Worm (Caenorhabditis elegans) whole organism, midembryonic: ENCODE data around the gene rabr-3.

ENCODE experiments used
- T22C8.4 ChIP-seq: fragments of 200-800 bp; sonication (Bioruptor generic); IDR thresholded peaks from 2 replicates; pipeline ENCODE4 v1.3.6; 2022; ENCODE audit warnings: missing genetic modification characterization, missing compliant biosample characterization
- cog-1 ChIP-seq: sonication (generic microtip); optimal IDR thresholded peaks from 2 replicates; lab custom pipeline; 2016; ENCODE audit warnings: missing genetic modification characterization, missing compliant biosample characterization
- flt-1 ChIP-seq: fragments of 200-800 bp; sonication (Bioruptor generic); IDR thresholded peaks from 2 replicates; pipeline ENCODE4 v1.3.6; 2022; ENCODE audit warnings: missing genetic modification characterization, missing compliant biosample characterization
- klf-2 ChIP-seq: fragments of 200-800 bp; sonication (Bioruptor generic); conservative IDR thresholded peaks from 2 replicates; pipeline ENCODE4 v1.3.6; 2022; ENCODE audit warnings: missing genetic modification reagents, missing genetic modification characterization, missing compliant biosample characterization
- med-1 ChIP-seq: sonication (generic microtip); optimal IDR thresholded peaks from 2 replicates; lab custom pipeline; 2017; ENCODE audit warnings: missing genetic modification characterization, mild to moderate bottlenecking, missing compliant biosample characterization, antibody characterized with exemption, missing genetic modification reagents; ENCODE audit not compliant: insufficient read depth
- ref-1 ChIP-seq: fragments of 200-800 bp; sonication (Bioruptor generic); conservative IDR thresholded peaks from 2 replicates; pipeline ENCODE4 v1.3.6; 2022; ENCODE audit warnings: missing genetic modification reagents, missing genetic modification characterization, missing compliant biosample characterization
- tab-1 ChIP-seq: fragments of 200-800 bp; sonication (Bioruptor generic); IDR thresholded peaks from 2 replicates; pipeline ENCODE4 v1.3.6; 2022; ENCODE audit warnings: missing genetic modification characterization, missing compliant biosample characterization
- ztf-23 ChIP-seq: fragments of 200-800 bp; sonication (Bioruptor generic); IDR thresholded peaks from 2 replicates; pipeline ENCODE4 v1.3.6; 2022; ENCODE audit warnings: missing genetic modification reagents, missing genetic modification characterization, missing compliant biosample characterization
- ztf-29 ChIP-seq: fragments of 200-800 bp; sonication (Bioruptor generic); IDR thresholded peaks from 2 replicates; pipeline ENCODE4 v1.3.6; 2022; ENCODE audit warnings: missing genetic modification reagents, missing genetic modification characterization, missing compliant biosample characterization

The rabr-3 gene

DNA sequence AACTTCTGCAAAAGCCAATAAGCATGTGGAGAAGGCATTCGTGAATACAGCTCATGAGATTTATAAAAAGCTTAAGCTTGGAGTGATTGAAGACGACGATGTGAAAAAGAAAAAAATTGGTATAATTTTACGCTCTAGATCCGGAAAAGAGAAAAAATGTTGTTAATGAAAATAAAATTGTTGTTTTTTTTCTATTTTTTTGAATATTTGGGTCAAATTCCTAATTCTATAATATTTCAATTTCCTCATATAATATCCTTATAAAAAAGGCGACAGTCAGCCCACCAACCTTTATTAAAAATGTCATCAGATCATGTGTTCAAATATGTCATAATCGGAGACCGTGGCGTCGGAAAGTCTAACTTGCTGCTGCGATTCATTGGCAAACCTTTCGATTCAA, at the start of gene rabr-3:
Gene rabr-3, plus strand, starts transcription at position 301 of the 400 bp plus-strand sequence.
- no peak for TF ChIP-seq med-1 (GFP tag; lab: Kevin White, UChicago)
- no peak for TF ChIP-seq tab-1 (GFP tag; lab: Robert Waterston, UW)
- no peak for TF ChIP-seq klf-2 (GFP tag; lab: Robert Waterston, UW)
- TF ChIP-seq flt-1 (GFP tag; lab: Robert Waterston, UW), result no peak
- no peak for TF ChIP-seq ztf-29
- TF ChIP-seq cog-1 (tag; lab: Kevin White, UChicago), result no peak
- TF ChIP-seq ref-1 (GFP tag; lab: Robert Waterston, UW), result no peak
- no peak for TF ChIP-seq ztf-23 (GFP tag; lab: Robert Waterston, UW)
- TF ChIP-seq T22C8.4 (GFP tag; lab: Robert Waterston, UW), result no peak

DNA sequence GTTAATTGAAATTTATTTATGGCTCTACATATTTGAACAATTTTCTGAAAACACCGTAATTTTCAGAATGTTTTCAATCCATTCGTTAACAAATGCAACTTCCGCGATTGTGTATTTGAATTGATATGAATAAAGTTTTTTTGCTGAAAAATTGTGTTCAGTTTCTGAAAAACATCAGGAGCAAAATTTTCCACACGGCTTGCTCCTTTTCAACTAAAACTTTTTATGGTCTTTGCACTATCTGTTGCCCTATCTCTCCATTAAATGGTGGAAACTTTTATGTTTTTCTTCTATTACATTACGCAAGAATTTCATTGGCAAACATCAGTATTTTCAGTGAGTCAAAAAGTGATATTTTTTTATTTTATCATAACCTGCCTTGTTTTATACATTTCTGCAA, 46.7 kb upstream of the rabr-3 start, which contains the start of gene F10A3.4:
Gene F10A3.4, plus strand, starts transcription at position 301 of the 400 bp plus-strand sequence.
- TF ChIP-seq tab-1 (GFP tag; lab: Robert Waterston, UW) (no peak), med-1 (GFP tag; lab: Kevin White, UChicago) (no peak), T22C8.4 (GFP tag; lab: Robert Waterston, UW) (no peak), ztf-29 (no peak), cog-1 (tag; lab: Kevin White, UChicago) (no peak), ref-1 (GFP tag; lab: Robert Waterston, UW) (no peak), klf-2 (GFP tag; lab: Robert Waterston, UW) (no peak), ztf-23 (GFP tag; lab: Robert Waterston, UW) (no peak), flt-1 (GFP tag; lab: Robert Waterston, UW) (no peak)

DNA sequence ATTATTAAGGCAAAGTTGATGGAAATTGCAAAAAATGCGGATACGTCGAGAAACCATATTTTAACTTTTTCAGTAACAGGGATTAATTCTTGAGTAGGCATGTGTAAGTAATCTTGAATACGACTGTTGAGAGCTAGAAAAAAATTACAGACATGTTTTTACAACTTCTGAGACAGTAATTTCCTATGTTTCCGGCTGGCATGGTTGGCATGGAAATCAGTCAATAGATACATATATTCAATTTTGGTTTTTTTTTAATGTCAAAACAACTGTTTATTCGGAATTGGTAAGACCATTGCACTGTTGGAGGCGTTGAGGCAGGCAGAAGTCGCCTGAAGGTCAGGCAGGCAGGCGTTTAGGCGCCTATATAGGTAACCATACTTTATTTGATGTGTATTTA, 42.1 kb upstream of the rabr-3 start, which contains the start of gene str-254:
Gene str-254, minus strand, starts transcription at position 101 of the 400 bp plus-strand sequence.
- TF ChIP-seq med-1 (GFP tag; lab: Kevin White, UChicago), result no peak
- no peak for TF ChIP-seq tab-1 (GFP tag; lab: Robert Waterston, UW)
- TF ChIP-seq ztf-23 (GFP tag; lab: Robert Waterston, UW), result no peak
- no peak for TF ChIP-seq ref-1 (GFP tag; lab: Robert Waterston, UW)

DNA sequence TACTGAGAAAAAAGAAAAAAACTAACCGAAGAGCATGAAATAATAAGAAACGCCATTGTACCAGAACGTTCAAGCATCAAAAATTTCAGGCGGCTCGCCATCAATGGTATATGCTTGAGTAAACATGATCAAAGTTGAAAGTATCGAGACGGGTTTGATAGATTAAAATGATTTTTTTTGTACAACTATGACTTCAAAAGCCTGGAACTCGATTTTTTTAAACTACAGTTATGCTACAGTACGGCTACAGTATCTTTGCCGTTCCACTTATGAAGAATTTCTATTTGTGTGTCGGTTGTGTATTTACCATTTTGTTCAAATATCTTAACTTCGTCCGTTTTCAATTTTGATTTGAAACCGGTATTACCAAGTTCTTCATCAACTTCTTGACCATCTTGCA, 40.4 kb upstream of the rabr-3 start, which contains the start of gene str-97:
Gene str-97, minus strand, starts transcription at position 101 of the 400 bp plus-strand sequence.
- TF ChIP-seq tab-1 (GFP tag; lab: Robert Waterston, UW) (no peak), cog-1 (tag; lab: Kevin White, UChicago) (no peak), ztf-29 (no peak), ztf-23 (GFP tag; lab: Robert Waterston, UW) (no peak), med-1 (GFP tag; lab: Kevin White, UChicago) (no peak), flt-1 (GFP tag; lab: Robert Waterston, UW) (no peak), ref-1 (GFP tag; lab: Robert Waterston, UW) (no peak), klf-2 (GFP tag; lab: Robert Waterston, UW) (no peak), T22C8.4 (GFP tag; lab: Robert Waterston, UW) (no peak)

DNA sequence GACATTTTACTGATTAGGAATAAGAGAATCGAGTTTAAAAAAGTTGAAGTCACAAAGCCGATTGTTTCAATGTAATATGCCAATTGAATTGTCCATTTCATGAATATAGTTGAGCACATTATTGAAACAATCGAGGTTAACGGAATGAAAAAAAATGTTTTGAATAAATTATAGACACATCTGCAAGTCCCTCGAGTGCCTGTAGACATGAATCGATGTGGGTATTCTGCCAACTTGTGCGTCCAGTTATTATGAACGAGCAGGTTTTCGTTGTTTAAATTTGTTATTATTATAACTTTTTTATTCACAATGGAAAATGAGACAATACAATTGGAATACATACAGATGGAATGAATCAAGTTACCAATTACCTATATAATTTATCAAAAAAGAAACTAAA, 37.1 kb upstream of the rabr-3 start, which contains the start of gene str-99:
Gene str-99, minus strand, starts transcription at position 101 of the 400 bp plus-strand sequence.
- TF ChIP-seq ztf-23 (GFP tag; lab: Robert Waterston, UW), result no peak
- no peak for TF ChIP-seq flt-1 (GFP tag; lab: Robert Waterston, UW)
- no peak for TF ChIP-seq med-1 (GFP tag; lab: Kevin White, UChicago)
- no peak for TF ChIP-seq klf-2 (GFP tag; lab: Robert Waterston, UW)
- TF ChIP-seq T22C8.4 (GFP tag; lab: Robert Waterston, UW), result no peak

DNA sequence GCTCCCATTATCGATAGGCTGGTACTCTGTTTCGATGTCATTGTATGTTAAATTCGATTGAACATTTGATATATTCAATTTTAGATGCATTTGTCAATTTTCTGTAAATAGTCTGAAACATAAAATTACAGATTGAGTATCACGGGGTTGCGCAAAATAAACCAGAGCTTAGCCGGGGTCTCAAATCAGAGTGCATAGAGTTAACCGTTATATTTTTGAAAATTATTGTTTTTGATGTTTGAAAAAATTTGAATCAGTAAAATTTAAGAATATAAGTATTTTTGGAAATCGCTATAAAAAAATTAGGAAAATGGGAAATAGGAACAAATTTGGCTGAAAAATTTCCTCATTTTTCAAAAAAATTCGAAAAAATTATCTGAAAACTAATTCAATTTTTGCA, 35.9 kb upstream of the rabr-3 start, which contains the start of gene F10A3.17:
Gene F10A3.17, minus strand, starts transcription at position 101 of the 400 bp plus-strand sequence.
- no peak for TF ChIP-seq cog-1 (tag; lab: Kevin White, UChicago)
- TF ChIP-seq klf-2 (GFP tag; lab: Robert Waterston, UW), result no peak
- no peak for TF ChIP-seq ztf-29
- no peak for TF ChIP-seq flt-1 (GFP tag; lab: Robert Waterston, UW)
- TF ChIP-seq T22C8.4 (GFP tag; lab: Robert Waterston, UW), result no peak
- TF ChIP-seq ref-1 (GFP tag; lab: Robert Waterston, UW), result no peak
- TF ChIP-seq med-1 (GFP tag; lab: Kevin White, UChicago), result no peak
- no peak for TF ChIP-seq tab-1 (GFP tag; lab: Robert Waterston, UW)
- TF ChIP-seq ztf-23 (GFP tag; lab: Robert Waterston, UW), result no peak

DNA sequence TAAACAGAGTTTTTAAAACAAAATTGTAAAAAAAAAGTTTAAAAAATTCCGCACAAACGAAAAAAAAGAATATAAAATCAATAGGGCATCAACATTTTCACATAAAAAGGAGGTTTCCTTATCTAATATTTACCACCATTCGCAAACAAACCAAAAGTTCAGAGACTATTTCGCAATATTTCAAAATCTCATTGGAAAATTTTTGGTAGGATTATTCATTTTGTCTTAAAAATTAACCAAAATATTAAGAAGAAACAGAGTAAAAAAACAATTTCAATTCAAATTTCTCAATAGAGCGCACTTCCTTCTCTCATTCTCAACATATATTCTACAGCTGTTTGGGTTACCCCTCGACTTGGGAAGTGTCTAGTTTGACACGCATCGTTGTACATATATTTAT, 35.4 kb upstream of the rabr-3 start:
- TF ChIP-seq flt-1 (GFP tag; lab: Robert Waterston, UW), result no peak
- TF ChIP-seq ztf-23 (GFP tag; lab: Robert Waterston, UW), result no peak
- TF ChIP-seq ztf-29, result no peak
- TF ChIP-seq cog-1 (tag; lab: Kevin White, UChicago), result no peak
- no peak for TF ChIP-seq klf-2 (GFP tag; lab: Robert Waterston, UW)
- TF ChIP-seq tab-1 (GFP tag; lab: Robert Waterston, UW), result no peak
- no peak for TF ChIP-seq ref-1 (GFP tag; lab: Robert Waterston, UW)
- no peak for TF ChIP-seq T22C8.4 (GFP tag; lab: Robert Waterston, UW)
- no peak for TF ChIP-seq med-1 (GFP tag; lab: Kevin White, UChicago)

DNA sequence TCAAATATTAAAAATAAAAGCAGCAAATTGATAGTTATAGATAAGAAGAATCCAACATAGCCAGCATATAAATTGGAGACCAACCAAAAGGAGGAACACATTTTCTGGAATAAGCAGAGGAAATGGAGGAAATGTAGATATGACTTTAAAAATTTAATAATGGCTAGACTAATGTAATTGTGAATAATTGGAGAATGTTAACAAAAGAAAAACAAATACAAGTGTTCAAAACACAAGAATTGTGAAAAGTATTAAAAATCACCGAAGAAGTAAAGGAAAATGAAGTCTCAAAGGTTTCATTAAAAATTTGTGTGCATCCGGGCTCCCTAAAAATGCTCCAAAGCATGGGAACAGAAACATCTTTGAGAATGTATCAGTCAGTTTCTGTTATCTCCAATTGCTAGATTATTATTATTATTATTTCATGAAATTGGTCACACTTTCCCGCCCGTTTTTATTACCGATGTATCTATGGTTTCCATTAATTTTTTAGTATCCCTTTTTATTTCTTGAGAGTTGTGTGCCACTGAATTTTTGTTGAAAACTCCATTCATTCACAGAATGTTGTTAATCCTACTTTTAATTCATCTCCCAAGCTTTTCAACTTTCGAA, 33.2 kb upstream of the rabr-3 start, which contains the start of the genes str-109 and F10A3.11:
Gene str-109, minus strand, starts transcription at position 101 of the 612 bp plus-strand sequence.
Gene F10A3.11, plus strand, starts transcription at position 562 of the 612 bp plus-strand sequence.
- TF ChIP-seq T22C8.4 (GFP tag; lab: Robert Waterston, UW) (no peak), ref-1 (GFP tag; lab: Robert Waterston, UW) (no peak), med-1 (GFP tag; lab: Kevin White, UChicago) (no peak), klf-2 (GFP tag; lab: Robert Waterston, UW) (no peak)

DNA sequence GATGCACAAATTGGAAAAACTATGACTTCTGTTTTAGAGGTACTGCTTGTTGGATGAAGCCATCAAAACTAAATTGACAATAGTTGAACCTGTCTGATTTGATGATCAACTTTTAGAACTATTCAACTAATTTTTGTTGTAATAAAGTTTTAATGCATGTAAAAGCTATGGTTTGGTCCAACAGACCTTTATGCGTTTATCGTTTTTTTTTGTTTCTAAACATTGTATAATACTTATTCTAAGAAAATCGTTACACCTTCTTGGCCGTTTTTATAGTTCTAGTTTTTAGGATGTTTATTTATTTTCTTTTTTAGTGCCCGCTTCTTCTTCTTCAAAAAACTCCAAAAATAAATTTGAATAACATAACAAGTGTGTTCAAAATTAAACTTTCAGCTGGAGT, 31.8 kb upstream of the rabr-3 start, which contains the start of gene F10A3.12:
Gene F10A3.12, plus strand, starts transcription at position 301 of the 400 bp plus-strand sequence.
- TF ChIP-seq flt-1 (GFP tag; lab: Robert Waterston, UW), result no peak
- no peak for TF ChIP-seq ztf-29
- TF ChIP-seq cog-1 (tag; lab: Kevin White, UChicago), result no peak
- TF ChIP-seq ref-1 (GFP tag; lab: Robert Waterston, UW), result no peak
- TF ChIP-seq tab-1 (GFP tag; lab: Robert Waterston, UW), result no peak
- no peak for TF ChIP-seq med-1 (GFP tag; lab: Kevin White, UChicago)
- no peak for TF ChIP-seq klf-2 (GFP tag; lab: Robert Waterston, UW)
- TF ChIP-seq ztf-23 (GFP tag; lab: Robert Waterston, UW), result no peak
- TF ChIP-seq T22C8.4 (GFP tag; lab: Robert Waterston, UW), result no peak
